Fruit fly (Drosophila melanogaster) whole organism, embryonic: ENCODE results near the gene CG11382.

Source experiments
- Abd-B ChIP-seq: fragments of 200-800 bp; sonication (Bioruptor generic); optimal IDR thresholded peaks from 2 replicates; lab custom pipeline; 2018; ENCODE audit warnings: missing biosample characterization, mild to moderate bottlenecking, missing genetic modification characterization, moderate library complexity
- Ada2b ChIP-seq: fragments of 200-800 bp; sonication (Bioruptor generic); IDR thresholded peaks from 2 replicates; pipeline ENCODE4 v1.3.6; 2022; ENCODE audit warnings: missing biosample characterization, missing genetic modification characterization
- Adf1 ChIP-seq: fragments of 200-800 bp; sonication (Bioruptor generic); IDR thresholded peaks from 2 replicates; pipeline ENCODE4 v1.3.6; 2022; ENCODE audit warnings: missing biosample characterization, missing genetic modification characterization
- Antp ChIP-seq: fragments of 200-800 bp; sonication (Bioruptor generic); optimal IDR thresholded peaks from 3 replicates; lab custom pipeline; 2016; ENCODE audit warnings: missing biosample characterization, missing genetic modification characterization
- CG10321 ChIP-seq: fragments of 200-800 bp; sonication (Bioruptor generic); IDR thresholded peaks from 2 replicates; pipeline ENCODE4 v1.3.6; 2022; ENCODE audit warnings: missing biosample characterization, missing genetic modification characterization
- CG10543 ChIP-seq: fragments of 200-800 bp; sonication (Bioruptor generic); optimal IDR thresholded peaks from 3 replicates; lab custom pipeline; 2017; ENCODE audit warnings: missing biosample characterization, mild to moderate bottlenecking, missing genetic modification characterization, moderate library complexity
- CG10959 ChIP-seq: fragments of 200-800 bp; sonication (Bioruptor generic); IDR thresholded peaks from 2 replicates; pipeline ENCODE4 v1.3.6; 2022; ENCODE audit warnings: missing biosample characterization, missing genetic modification characterization
- CG12104 ChIP-seq: fragments of 200-800 bp; sonication (Bioruptor generic); optimal IDR thresholded peaks from 3 replicates; lab custom pipeline; 2016; ENCODE audit warnings: missing biosample characterization, missing genetic modification characterization
- CG12942 ChIP-seq: fragments of 200-800 bp; sonication (Bioruptor generic); optimal IDR thresholded peaks from 3 replicates; lab custom pipeline; 2016; ENCODE audit warnings: missing biosample characterization, missing genetic modification characterization
- CG13287 ChIP-seq: fragments of 200-800 bp; sonication (Bioruptor generic); IDR thresholded peaks from 2 replicates; pipeline ENCODE4 v1.3.6; 2022; ENCODE audit warnings: missing biosample characterization, missing genetic modification characterization; ENCODE audit not compliant: partially characterized antibody
- CG13624 ChIP-seq: fragments of 200-800 bp; sonication (Bioruptor generic); optimal IDR thresholded peaks from 2 replicates; lab custom pipeline; 2016; ENCODE audit warnings: missing biosample characterization, missing genetic modification characterization
- CG16779 ChIP-seq: fragments of 200-800 bp; sonication (Bioruptor generic); IDR thresholded peaks from 2 replicates; pipeline ENCODE4 v1.3.6; 2022; ENCODE audit warnings: missing biosample characterization, missing genetic modification characterization
- CG1792 ChIP-seq: fragments of 200-800 bp; sonication (Bioruptor generic); optimal IDR thresholded peaks from 2 replicates; lab custom pipeline; 2016; ENCODE audit warnings: missing biosample characterization, missing genetic modification characterization
- CG2202 ChIP-seq: fragments of 200-800 bp; sonication (Bioruptor generic); optimal IDR thresholded peaks from 2 replicates; lab custom pipeline; 2018; ENCODE audit warnings: missing biosample characterization, mild to moderate bottlenecking, missing genetic modification characterization
- CG2889 ChIP-seq: fragments of 200-800 bp; sonication (Bioruptor generic); IDR thresholded peaks from 3 replicates; pipeline ENCODE4 v1.3.6; 2022; ENCODE audit warnings: missing biosample characterization, missing genetic modification characterization
- CG30020 ChIP-seq: fragments of 200-800 bp; optimal IDR thresholded peaks from 2 replicates; lab custom pipeline; 2019; ENCODE audit warnings: missing biosample characterization, mild to moderate bottlenecking, missing genetic modification characterization, moderate library complexity
- CG30403 ChIP-seq: fragments of 200-800 bp; sonication (Bioruptor generic); optimal IDR thresholded peaks from 3 replicates; lab custom pipeline; 2016; ENCODE audit warnings: missing biosample characterization, missing genetic modification characterization
- CG31388 ChIP-seq: fragments of 200-800 bp; sonication (Bioruptor generic); optimal IDR thresholded peaks from 2 replicates; lab custom pipeline; 2016; ENCODE audit warnings: missing biosample characterization, missing genetic modification characterization
- CG31441 ChIP-seq: fragments of 200-800 bp; sonication (Bioruptor generic); IDR thresholded peaks from 2 replicates; pipeline ENCODE4 v1.3.6; 2022; ENCODE audit warnings: missing biosample characterization, missing genetic modification characterization
- CG7357 ChIP-seq: fragments of 200-800 bp; sonication (Bioruptor generic); IDR thresholded peaks from 3 replicates; pipeline ENCODE4 v1.3.6; 2022; ENCODE audit warnings: missing biosample characterization, missing genetic modification characterization
- CTCF ChIP-seq: fragments of 200-800 bp; sonication (Bioruptor generic); optimal IDR thresholded peaks from 2 replicates; lab custom pipeline; 2017; ENCODE audit warnings: missing biosample characterization, mild to moderate bottlenecking, missing genetic modification characterization, moderate library complexity
- Chrac-16 ChIP-seq: fragments of 200-800 bp; sonication (Bioruptor generic); optimal IDR thresholded peaks from 3 replicates; lab custom pipeline; 2016; ENCODE audit warnings: missing biosample characterization, missing genetic modification characterization
- Dad ChIP-seq: fragments of 200-800 bp; sonication (Bioruptor generic); optimal IDR thresholded peaks from 3 replicates; lab custom pipeline; 2016; ENCODE audit warnings: missing biosample characterization, missing genetic modification characterization
- Dfd ChIP-seq, 2 experiments: fragments of >200 bp; optimal IDR thresholded peaks; 2 replicates each; lab custom pipeline; 2017; ENCODE audit warnings: missing biosample characterization in 2 of 2, missing genetic modification characterization in 2 of 2
- Dref ChIP-seq: fragments of 200-800 bp; sonication (Bioruptor generic); IDR thresholded peaks from 2 replicates; pipeline ENCODE4 v1.3.6; 2022; ENCODE audit warnings: missing biosample characterization, missing genetic modification characterization
- Elba2 ChIP-seq: fragments of 200-800 bp; sonication (Bioruptor generic); optimal IDR thresholded peaks from 3 replicates; lab custom pipeline; 2016; ENCODE audit warnings: missing biosample characterization, missing genetic modification characterization
- Ets97D ChIP-seq: fragments of 200-800 bp; sonication (Bioruptor generic); optimal IDR thresholded peaks from 3 replicates; lab custom pipeline; 2016; ENCODE audit warnings: missing biosample characterization, missing genetic modification characterization
- HLH3B ChIP-seq: fragments of 200-800 bp; sonication (Bioruptor generic); IDR thresholded peaks from 2 replicates; pipeline ENCODE4 v1.3.6; 2022; ENCODE audit warnings: missing biosample characterization, missing genetic modification characterization
- HmgD ChIP-seq: fragments of 200-800 bp; sonication (Bioruptor generic); optimal IDR thresholded peaks from 3 replicates; lab custom pipeline; 2016; ENCODE audit warnings: missing biosample characterization, missing genetic modification characterization
- Max ChIP-seq: fragments of 200-800 bp; sonication (Bioruptor generic); optimal IDR thresholded peaks from 2 replicates; lab custom pipeline; 2016; ENCODE audit warnings: missing biosample characterization, mild to moderate bottlenecking, missing genetic modification characterization
- Med ChIP-seq: fragments of 200-800 bp; sonication (Bioruptor generic); peaks from one replicate; lab custom pipeline; 2016; ENCODE audit warnings: missing biosample characterization, missing genetic modification characterization, mild to moderate bottlenecking, inconsistent platforms, moderate library complexity
- Opbp ChIP-seq: fragments of 200-800 bp; sonication (Bioruptor generic); IDR thresholded peaks from 3 replicates; pipeline ENCODE4 v1.3.6; 2022; ENCODE audit warnings: missing biosample characterization, missing genetic modification characterization; ENCODE audit not compliant: partially characterized antibody
- Pdp1 ChIP-seq, 2 experiments: fragments of 200-800 bp; sonication (Bioruptor generic); optimal IDR thresholded peaks; 3 replicates each; lab custom pipeline; 2016; ENCODE audit warnings: missing biosample characterization in 2 of 2, missing genetic modification characterization in 2 of 2, mild to moderate bottlenecking in 1 of 2, moderate library complexity in 1 of 2
- Rfx ChIP-seq: fragments of 200-800 bp; sonication (Bioruptor generic); IDR thresholded peaks from 2 replicates; pipeline ENCODE4 v1.3.6; 2022; ENCODE audit warnings: missing biosample characterization, missing genetic modification characterization
- Ssrp ChIP-seq: fragments of 200-800 bp; sonication (Bioruptor generic); optimal IDR thresholded peaks from 2 replicates; lab custom pipeline; 2018; ENCODE audit warnings: missing biosample characterization, mild to moderate bottlenecking, missing genetic modification characterization, moderate library complexity
- aop ChIP-seq: fragments of 200-800 bp; sonication (Bioruptor generic); IDR thresholded peaks from 2 replicates; pipeline ENCODE4 v1.3.6; 2022; ENCODE audit warnings: missing biosample characterization, missing genetic modification characterization
- ato ChIP-seq: fragments of 200-800 bp; sonication (Bioruptor generic); IDR thresholded peaks from 2 replicates; pipeline ENCODE4 v1.3.6; 2022; ENCODE audit warnings: missing biosample characterization, missing genetic modification characterization; ENCODE audit not compliant: partially characterized antibody
- az2 ChIP-seq: fragments of 200-800 bp; sonication (Bioruptor generic); optimal IDR thresholded peaks from 3 replicates; lab custom pipeline; 2016; ENCODE audit warnings: missing biosample characterization, missing genetic modification characterization
- btn ChIP-seq: fragments of 200-800 bp; sonication (Bioruptor generic); optimal IDR thresholded peaks from 2 replicates; lab custom pipeline; 2016; ENCODE audit warnings: missing biosample characterization, missing genetic modification characterization
- crp ChIP-seq, 2 experiments: fragments of 200-800 bp; sonication (Bioruptor generic); optimal IDR thresholded peaks; 2 replicates in 1 of 2; 3 replicates in 1 of 2; lab custom pipeline; 2017; ENCODE audit warnings: missing biosample characterization in 2 of 2, missing genetic modification characterization in 2 of 2, mild to moderate bottlenecking in 1 of 2, moderate library complexity in 1 of 2
- ewg ChIP-seq: fragments of 200-800 bp; sonication (Bioruptor generic); optimal IDR thresholded peaks from 3 replicates; lab custom pipeline; 2017; ENCODE audit warnings: mild to moderate bottlenecking, missing biosample characterization, missing genetic modification reagents, missing genetic modification characterization
- fd64A ChIP-seq: fragments of 200-800 bp; sonication (Bioruptor generic); optimal IDR thresholded peaks from 3 replicates; lab custom pipeline; 2018; ENCODE audit warnings: missing biosample characterization, mild to moderate bottlenecking, missing genetic modification characterization
- gsb ChIP-seq: fragments of 200-800 bp; sonication (Bioruptor generic); IDR thresholded peaks from 2 replicates; pipeline ENCODE4 v1.3.6; 2022; ENCODE audit warnings: missing biosample characterization, missing genetic modification characterization
- hkb ChIP-seq, 2 experiments: fragments of 200-800 bp in 1 of 2; fragments of >200 bp in 1 of 2; sonication (Bioruptor generic) in 1 of 2; IDR thresholded peaks in 1 of 2; optimal IDR thresholded peaks in 1 of 2; 2 replicates each; pipeline versions ENCODE4 v1.3.6 to Lab custom; 2017 to 2022; ENCODE audit warnings: missing biosample characterization in 1 of 2, missing genetic modification characterization in 1 of 2
- jigr1 ChIP-seq: fragments of 200-800 bp; sonication (Bioruptor generic); IDR thresholded peaks from 3 replicates; pipeline ENCODE4 v1.3.6; 2022; ENCODE audit warnings: missing biosample characterization, missing genetic modification characterization
- luna ChIP-seq: fragments of 200-800 bp; sonication (Bioruptor generic); optimal IDR thresholded peaks from 2 replicates; lab custom pipeline; 2016; ENCODE audit warnings: missing biosample characterization, missing genetic modification characterization
- pita ChIP-seq: fragments of 200-800 bp; sonication (Bioruptor generic); optimal IDR thresholded peaks from 2 replicates; lab custom pipeline; 2017; ENCODE audit warnings: missing biosample characterization, mild to moderate bottlenecking, missing genetic modification characterization
- pros ChIP-seq: fragments of 200-800 bp; sonication (Bioruptor generic); optimal IDR thresholded peaks from 3 replicates; lab custom pipeline; 2019; ENCODE audit warnings: missing biosample characterization, mild to moderate bottlenecking, missing genetic modification characterization, moderate library complexity
- sqz ChIP-seq: fragments of 200-800 bp; sonication (Bioruptor generic); optimal IDR thresholded peaks from 3 replicates; lab custom pipeline; 2018; ENCODE audit warnings: missing biosample characterization, mild to moderate bottlenecking, missing genetic modification characterization
- ssp ChIP-seq: fragments of 200-800 bp; sonication (Bioruptor generic); IDR thresholded peaks from 2 replicates; pipeline ENCODE4 v1.3.6; 2022; ENCODE audit warnings: missing biosample characterization, missing genetic modification characterization
- unpg ChIP-seq: fragments of 200-800 bp; sonication (Bioruptor generic); optimal IDR thresholded peaks from 3 replicates; lab custom pipeline; 2018; ENCODE audit warnings: missing biosample characterization, mild to moderate bottlenecking, missing genetic modification characterization, moderate library complexity
- zfh1 ChIP-seq: fragments of 200-800 bp; sonication (Bioruptor generic); IDR thresholded peaks from 3 replicates; pipeline ENCODE4 v1.3.6; 2022; ENCODE audit warnings: missing biosample characterization, missing genetic modification characterization

CG11382 gene

DNA sequence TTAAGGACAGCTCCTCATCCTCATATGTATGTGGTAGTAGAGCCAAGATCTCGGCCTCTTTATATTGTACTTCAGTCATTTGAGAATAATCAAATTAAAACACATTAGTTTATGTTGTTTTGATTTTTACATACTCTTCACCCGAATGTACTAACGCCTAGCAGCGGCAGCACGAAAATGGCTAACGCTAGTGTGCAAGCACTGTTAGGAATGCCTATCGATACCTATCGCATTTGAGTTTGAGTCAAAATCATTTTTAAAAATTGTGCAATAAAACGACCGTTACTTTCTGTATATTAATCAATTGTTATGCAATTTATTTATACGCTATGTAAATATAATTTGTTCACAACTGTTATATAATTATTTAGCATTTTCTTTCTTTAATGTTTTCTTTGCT, 5.2 kb downstream of the CG11382 start, which contains the start of gene CG11398 (continued):
- TF ChIP-seq pros (GFP tag; lab: Kevin White, UChicago) (no peak), CG10959 (GFP tag; lab: Robert Waterston, UW) (no peak), unpg (GFP tag; lab: Kevin White, UChicago) (no peak), ewg (GFP tag; lab: Kevin White, UChicago) (no peak), CG31388 (GFP tag; lab: Kevin White, UChicago) (no peak), crp (GFP tag; optimal IDR thresholded peaks at IDR 0.05; lab: Kevin White, UChicago) (no peak), CG7357 (peak; percentile 46; the same call in 1 of the 3 replicates), luna (GFP tag; lab: Kevin White, UChicago) (no peak), CG10321 (GFP tag; lab: Robert Waterston, UW) (no peak), CG13624 (GFP tag; lab: Kevin White, UChicago) (no peak), CG12942 (no peak), HLH3B (GFP tag; lab: Robert Waterston, UW) (no peak), Dref (GFP tag; lab: Robert Waterston, UW) (peak; percentile 81), CG13287 (GFP tag; lab: Robert Waterston, UW) (peak; percentile 87), gsb (no peak), Antp (no peak), Ssrp (tag; lab: Kevin White, UChicago) (no peak), zfh1 (no peak), HmgD (GFP tag; lab: Kevin White, UChicago) (no peak), jigr1 (GFP tag; lab: Robert Waterston, UW) (no peak), pita (GFP tag; lab: Kevin White, UChicago) (no peak), Rfx (no peak), CG12104 (no peak), az2 (GFP tag; lab: Kevin White, UChicago) (no peak), Opbp (peak; percentile 84), Ada2b (GFP tag; lab: Robert Waterston, UW) (no peak), ato (GFP tag; lab: Robert Waterston, UW) (peak; percentile 67; the same call in 1 of the 2 replicates), CG2202 (tag; lab: Kevin White, UChicago) (no peak), Med (GFP tag; lab: Kevin White, UChicago) (peak; percentile 71), hkb (optimal IDR thresholded peaks at IDR 0.05; lab: Kevin White, UChicago) (no peak), hkb (GFP tag; IDR thresholded peaks at IDR 0.05; lab: Robert Waterston, UW) (no peak), CG30403 (no peak), Ets97D (peak; percentile 76), Chrac-16 (GFP tag; lab: Kevin White, UChicago) (no peak), Abd-B (GFP tag; lab: Kevin White, UChicago) (no peak), Adf1 (no peak), Dfd (GFP tag; optimal IDR thresholded peaks at IDR 0.05; lab: Kevin White, UChicago) (no peak), fd64A (GFP tag; lab: Kevin White, UChicago) (no peak), ssp (GFP tag; lab: Robert Waterston, UW) (peak; percentile 82), aop (GFP tag; lab: Robert Waterston, UW) (no peak), CG16779 (GFP tag; lab: Robert Waterston, UW) (no peak), Elba2 (GFP tag; lab: Kevin White, UChicago) (no peak), Dad (GFP tag; lab: Kevin White, UChicago) (no peak), CG2889 (GFP tag; lab: Robert Waterston, UW) (no peak), CTCF (GFP tag; lab: Kevin White, UChicago) (peak; percentile 45), btn (GFP tag; lab: Kevin White, UChicago) (no peak), Pdp1 (GFP tag; optimal IDR thresholded peaks at IDR 0.05; lab: Kevin White, UChicago) (peak in 1 of 2 experiments; percentile 94), sqz (GFP tag; lab: Kevin White, UChicago) (no peak), CG31441 (GFP tag; lab: Robert Waterston, UW) (no peak), Max (GFP tag; lab: Kevin White, UChicago) (no peak), CG1792 (GFP tag; lab: Kevin White, UChicago) (no peak), CG30020 (tag; lab: Kevin White, UChicago) (peak; percentile 4), CG10543 (GFP tag; lab: Kevin White, UChicago) (no peak)
